Worm (Caenorhabditis elegans) whole organism, L3 larva: ENCODE data around the gene nhr-237.

Source experiments
- fkh-2 ChIP-seq: fragments of 150-350 bp; optimal IDR thresholded peaks from 2 replicates; lab custom pipeline; 2014; ENCODE audit warnings: missing biosample characterization, missing genetic modification reagents, missing genetic modification characterization
- unc-62 ChIP-seq: fragments of 150-350 bp; sonication (generic microtip); optimal IDR thresholded peaks from 4 replicates; lab custom pipeline; 2014; ENCODE audit warnings: missing biosample characterization, missing genetic modification reagents, missing genetic modification characterization
- ztf-11 ChIP-seq: fragments of 150-350 bp; optimal IDR thresholded peaks from 2 replicates; lab custom pipeline; 2014; ENCODE audit warnings: missing biosample characterization, missing genetic modification characterization

DNA sequence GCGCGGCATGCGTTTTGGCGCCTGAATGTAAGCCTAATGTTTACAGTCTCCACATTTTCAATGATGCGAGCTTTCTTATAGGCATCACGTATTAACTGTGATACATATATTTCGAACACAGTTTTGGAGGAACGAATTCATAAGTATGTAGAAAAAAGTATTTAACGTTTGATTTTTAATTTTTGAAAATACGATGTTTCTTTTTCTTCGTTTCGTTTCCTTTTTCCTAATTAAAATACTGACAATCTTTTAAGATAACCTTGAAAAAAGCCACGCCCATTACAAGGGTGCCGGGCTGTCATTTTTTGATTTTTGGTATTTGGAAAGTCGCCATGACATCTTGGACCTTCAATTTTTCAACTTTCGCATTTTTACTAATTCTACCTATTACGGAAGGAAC lies 38.3 kb upstream of the nhr-237 start, which contains the start of gene K04F1.9:
- no peak for TF ChIP-seq fkh-2 (tag; lab: Kevin White, UChicago)
- no peak for TF ChIP-seq unc-62
- TF ChIP-seq ztf-11 (tag; lab: Kevin White, UChicago): no peak
